Worm (Caenorhabditis elegans) whole organism, L4 larva: ENCODE data around the gene pho-12.

Source experiments
- D1046.2 ChIP-seq: fragments of 200-800 bp; sonication (Bioruptor generic); IDR thresholded peaks from 2 replicates; pipeline ENCODE4 v1.3.6; 2022; ENCODE audit warnings: missing genetic modification characterization, missing compliant biosample characterization
- F26F4.8 ChIP-seq: fragments of 200-800 bp; sonication (Bioruptor generic); conservative IDR thresholded peaks from 2 replicates; pipeline ENCODE4 v1.3.6; 2022; ENCODE audit warnings: missing genetic modification characterization, missing compliant biosample characterization
- F37D6.2 ChIP-seq: sonication (generic microtip); optimal IDR thresholded peaks from 2 replicates; lab custom pipeline; 2016; ENCODE audit warnings: mild to moderate bottlenecking, missing genetic modification characterization, missing compliant biosample characterization
- F44E2.7 ChIP-seq: fragments of 200-800 bp; sonication (Bioruptor generic); IDR thresholded peaks from 2 replicates; pipeline ENCODE4 v2.1.2; 2022; ENCODE audit warnings: missing genetic modification characterization, missing compliant biosample characterization
- R02D3.7 ChIP-seq: fragments of 150-350 bp; sonication (generic microtip); optimal IDR thresholded peaks from 3 replicates; lab custom pipeline; 2014; ENCODE audit warnings: missing biosample characterization, missing genetic modification characterization
- T20F7.1 ChIP-seq: fragments of 200-800 bp; sonication (Bioruptor generic); optimal IDR thresholded peaks from 2 replicates; lab custom pipeline; 2018; ENCODE audit warnings: mild to moderate bottlenecking, missing genetic modification characterization, missing compliant biosample characterization
- T26A8.4 ChIP-seq: fragments of 200-800 bp; sonication (Bioruptor generic); IDR thresholded peaks from 2 replicates; pipeline ENCODE4 v1.3.6; 2022; ENCODE audit warnings: missing genetic modification characterization, missing compliant biosample characterization
- Y48G9A.11 ChIP-seq: fragments of 200-800 bp; sonication (Bioruptor generic); IDR thresholded peaks from 2 replicates; pipeline ENCODE4 v1.3.6; 2022; ENCODE audit warnings: missing genetic modification reagents, missing genetic modification characterization, missing compliant biosample characterization
- Y75B8A.6 ChIP-seq: fragments of 200-800 bp; sonication (Bioruptor generic); IDR thresholded peaks from 2 replicates; pipeline ENCODE4 v1.3.6; 2022; ENCODE audit warnings: missing genetic modification reagents, missing genetic modification characterization, missing compliant biosample characterization
- ama-1 ChIP-seq: fragments of 150-350 bp; optimal IDR thresholded peaks from 2 replicates; lab custom pipeline; 2014; ENCODE audit warnings: inconsistent platforms, mixed read lengths
- arid-1 ChIP-seq: fragments of 200-800 bp; sonication (Bioruptor generic); conservative IDR thresholded peaks from 2 replicates; pipeline ENCODE4 v1.3.6; 2022; ENCODE audit warnings: missing genetic modification reagents, missing genetic modification characterization, missing compliant biosample characterization
- attf-4 ChIP-seq: sonication (generic microtip); optimal IDR thresholded peaks from 3 replicates; lab custom pipeline; 2017; ENCODE audit warnings: missing biosample characterization, missing genetic modification characterization
- ceh-20 ChIP-seq: fragments of 200-800 bp; sonication (Bioruptor generic); IDR thresholded peaks from 2 replicates; pipeline ENCODE4 v1.3.6; 2022; ENCODE audit warnings: missing genetic modification reagents, missing genetic modification characterization, missing compliant biosample characterization
- ceh-32 ChIP-seq: sonication (generic microtip); optimal IDR thresholded peaks from 2 replicates; lab custom pipeline; 2016; ENCODE audit warnings: mild to moderate bottlenecking, missing genetic modification characterization, missing compliant biosample characterization; ENCODE audit not compliant: poor library complexity
- ceh-44 ChIP-seq: fragments of 200-800 bp; sonication (Bioruptor generic); IDR thresholded peaks from 2 replicates; pipeline ENCODE4 v1.3.6; 2022; ENCODE audit warnings: missing genetic modification reagents, missing genetic modification characterization, missing compliant biosample characterization
- ces-1 ChIP-seq: fragments of 150-350 bp; sonication (generic microtip); optimal IDR thresholded peaks from 4 replicates; lab custom pipeline; 2014; ENCODE audit warnings: missing biosample characterization, missing genetic modification reagents, missing genetic modification characterization
- daf-8 ChIP-seq: fragments of 200-800 bp; sonication (Bioruptor generic); IDR thresholded peaks from 2 replicates; pipeline ENCODE4 v1.3.6; 2022; ENCODE audit warnings: missing genetic modification characterization, missing compliant biosample characterization
- egl-27 ChIP-seq: sonication (generic microtip); optimal IDR thresholded peaks from 3 replicates; lab custom pipeline; 2017; ENCODE audit warnings: missing biosample characterization, missing genetic modification reagents, missing genetic modification characterization
- egl-43 ChIP-seq: fragments of 200-800 bp; sonication (Bioruptor generic); IDR thresholded peaks from 2 replicates; pipeline ENCODE4 v1.3.6; 2022; ENCODE audit warnings: missing genetic modification reagents, missing genetic modification characterization, missing compliant biosample characterization
- fos-1 ChIP-seq: fragments of 150-350 bp; optimal IDR thresholded peaks from 2 replicates; lab custom pipeline; 2014; ENCODE audit warnings: missing biosample characterization, missing genetic modification characterization
- gei-8 ChIP-seq: fragments of 200-800 bp; sonication (Bioruptor generic); optimal IDR thresholded peaks from 2 replicates; lab custom pipeline; 2018; ENCODE audit warnings: mild to moderate bottlenecking, missing genetic modification characterization, missing compliant biosample characterization
- hif-1 ChIP-seq, 2 experiments: sonication (generic microtip); optimal IDR thresholded peaks; 2 replicates each; lab custom pipeline; 2016 to 2017; ENCODE audit warnings: missing compliant biosample characterization in 2 of 2, missing genetic modification characterization in 2 of 2, missing genetic modification reagents in 2 of 2, missing genotype in 2 of 2, mild to moderate bottlenecking in 1 of 2
- hlh-11 ChIP-seq: fragments of 200-800 bp; sonication (Bioruptor generic); optimal IDR thresholded peaks from 2 replicates; lab custom pipeline; 2018; ENCODE audit warnings: mild to moderate bottlenecking, missing genetic modification characterization, missing compliant biosample characterization
- jun-1 ChIP-seq: fragments of 150-350 bp; optimal IDR thresholded peaks from 2 replicates; lab custom pipeline; 2014; ENCODE audit warnings: missing biosample characterization, missing genetic modification reagents, missing genetic modification characterization
- lin-29 ChIP-seq: fragments of 200-800 bp; sonication (Bioruptor generic); IDR thresholded peaks from 2 replicates; pipeline ENCODE4 v1.3.6; 2022; ENCODE audit warnings: missing genetic modification reagents, missing genetic modification characterization, missing compliant biosample characterization
- lin-38 ChIP-seq: fragments of 200-800 bp; sonication (Bioruptor generic); IDR thresholded peaks from 2 replicates; pipeline ENCODE4 v1.3.6; 2022; ENCODE audit warnings: missing genetic modification reagents, missing genetic modification characterization, missing compliant biosample characterization
- mdt-29 ChIP-seq: fragments of 200-800 bp; sonication (Bioruptor generic); IDR thresholded peaks from 2 replicates; pipeline ENCODE4 v1.3.6; 2022; ENCODE audit warnings: missing genetic modification reagents, missing genetic modification characterization, missing compliant biosample characterization
- mep-1 ChIP-seq: fragments of 150-350 bp; sonication (generic microtip); optimal IDR thresholded peaks from 3 replicates; lab custom pipeline; 2014; ENCODE audit warnings: missing biosample characterization, missing genetic modification characterization
- mxl-2 ChIP-seq: fragments of 200-800 bp; sonication (Bioruptor generic); conservative IDR thresholded peaks from 2 replicates; pipeline ENCODE4 v1.3.6; 2022; ENCODE audit warnings: missing genetic modification reagents, missing genetic modification characterization, missing compliant biosample characterization
- nhr-102 ChIP-seq: sonication (generic microtip); optimal IDR thresholded peaks from 2 replicates; lab custom pipeline; 2016; ENCODE audit warnings: mild to moderate bottlenecking, missing genetic modification characterization, moderate library complexity, missing compliant biosample characterization
- nhr-237 ChIP-seq: sonication (generic microtip); optimal IDR thresholded peaks from 2 replicates; lab custom pipeline; 2017; ENCODE audit warnings: missing biosample characterization, missing genetic modification characterization
- nhr-41 ChIP-seq: fragments of 200-800 bp; sonication (Bioruptor generic); IDR thresholded peaks from 2 replicates; pipeline ENCODE4 v1.3.6; 2022; ENCODE audit warnings: missing genetic modification reagents, missing genetic modification characterization, missing compliant biosample characterization
- nhr-42 ChIP-seq: fragments of 200-800 bp; sonication (Bioruptor generic); IDR thresholded peaks from 2 replicates; pipeline ENCODE4 v1.3.6; 2022; ENCODE audit warnings: missing genetic modification characterization, missing compliant biosample characterization
- nhr-48 ChIP-seq: sonication (generic microtip); optimal IDR thresholded peaks from 2 replicates; lab custom pipeline; 2016; ENCODE audit warnings: mild to moderate bottlenecking, missing genetic modification characterization, missing compliant biosample characterization
- nhr-6 ChIP-seq: fragments of 150-350 bp; optimal IDR thresholded peaks from 2 replicates; lab custom pipeline; 2014; ENCODE audit warnings: missing biosample characterization, missing genetic modification characterization
- nhr-76 ChIP-seq: fragments of 150-350 bp; optimal IDR thresholded peaks from 2 replicates; lab custom pipeline; 2014; ENCODE audit warnings: missing biosample characterization, missing genetic modification characterization
- nhr-77 ChIP-seq: fragments of 150-350 bp; optimal IDR thresholded peaks from 2 replicates; lab custom pipeline; 2014; ENCODE audit warnings: missing biosample characterization, missing genetic modification characterization
- pha-4 ChIP-seq, 2 experiments: fragments of 150-350 bp in 1 of 2; fragments of 200-800 bp in 1 of 2; sonication (Bioruptor generic) in 1 of 2; IDR thresholded peaks in 1 of 2; optimal IDR thresholded peaks in 1 of 2; 2 replicates each; pipeline versions ENCODE4 v1.3.6 to Lab custom; 2014 to 2022; ENCODE audit warnings: missing genetic modification characterization in 2 of 2, missing genetic modification reagents in 2 of 2, missing biosample characterization in 1 of 2, missing compliant biosample characterization in 1 of 2
- php-3 ChIP-seq: fragments of 200-800 bp; sonication (Bioruptor generic); IDR thresholded peaks from 2 replicates; pipeline ENCODE4 v1.3.6; 2022; ENCODE audit warnings: missing genetic modification reagents, missing genetic modification characterization, missing compliant biosample characterization
- rbr-2 ChIP-seq: sonication (generic microtip); optimal IDR thresholded peaks from 2 replicates; lab custom pipeline; 2016; ENCODE audit warnings: missing genotype, missing genetic modification characterization, missing compliant biosample characterization
- saeg-2 ChIP-seq: fragments of 200-800 bp; sonication (Bioruptor generic); IDR thresholded peaks from 2 replicates; pipeline ENCODE4 v1.3.6; 2022; ENCODE audit warnings: missing genetic modification reagents, missing genetic modification characterization, missing compliant biosample characterization
- sdz-12 ChIP-seq: fragments of 200-800 bp; sonication (Bioruptor generic); optimal IDR thresholded peaks from 2 replicates; lab custom pipeline; 2018; ENCODE audit warnings: mild to moderate bottlenecking, missing genetic modification characterization, missing compliant biosample characterization
- spr-1 ChIP-seq: sonication (generic microtip); optimal IDR thresholded peaks from 2 replicates; lab custom pipeline; 2016; ENCODE audit warnings: mild to moderate bottlenecking, missing genetic modification characterization, missing compliant biosample characterization
- spr-3 ChIP-seq: fragments of 200-800 bp; sonication (Bioruptor generic); optimal IDR thresholded peaks from 2 replicates; lab custom pipeline; 2018; ENCODE audit warnings: mild to moderate bottlenecking, missing genetic modification characterization, missing compliant biosample characterization
- tag-97 ChIP-seq: fragments of 200-800 bp; sonication (Bioruptor generic); IDR thresholded peaks from 2 replicates; pipeline ENCODE4 v1.3.6; 2022; ENCODE audit warnings: missing genetic modification characterization, missing compliant biosample characterization
- tra-1 ChIP-seq: fragments of 200-800 bp; sonication (Bioruptor generic); IDR thresholded peaks from 2 replicates; pipeline ENCODE4 v1.3.6; 2022; ENCODE audit warnings: missing genetic modification reagents, missing genetic modification characterization, missing compliant biosample characterization
- unc-130 ChIP-seq: sonication (generic microtip); optimal IDR thresholded peaks from 2 replicates; lab custom pipeline; 2016; ENCODE audit warnings: missing genetic modification reagents, missing genetic modification characterization, missing compliant biosample characterization
- unc-39 ChIP-seq: sonication (generic microtip); optimal IDR thresholded peaks from 2 replicates; lab custom pipeline; 2017; ENCODE audit warnings: missing biosample characterization, missing genetic modification characterization
- vab-7 ChIP-seq: fragments of 200-800 bp; sonication (Bioruptor generic); IDR thresholded peaks from 2 replicates; pipeline ENCODE4 v1.3.6; 2022; ENCODE audit warnings: missing genetic modification reagents, missing genetic modification characterization, missing compliant biosample characterization
- zip-11 ChIP-seq: fragments of 200-800 bp; sonication (Bioruptor generic); IDR thresholded peaks from 2 replicates; pipeline ENCODE4 v1.3.6; 2022; ENCODE audit warnings: missing genetic modification characterization, missing compliant biosample characterization
- zip-2 ChIP-seq: fragments of 150-350 bp; optimal IDR thresholded peaks from 2 replicates; lab custom pipeline; 2014; ENCODE audit warnings: missing biosample characterization, missing genetic modification characterization

Gene pho-12

ce11 chrII:5105020-5105419, 44.4 kb upstream of the pho-12 start (continued):
- peak; percentile 76 for TF ChIP-seq ceh-44 (GFP tag; lab: Robert Waterston, UW)
- peak; percentile 29 for TF ChIP-seq ces-1 (GFP tag; lab: Kevin White, UChicago)
- no peak for TF ChIP-seq tag-97 (GFP tag; lab: Robert Waterston, UW)
- peak; percentile 86 for TF ChIP-seq spr-1
- peak; percentile 88 for TF ChIP-seq D1046.2 (GFP tag; lab: Robert Waterston, UW)
- TF ChIP-seq lin-29, result peak; percentile 65
- peak; percentile 96 for TF ChIP-seq nhr-41
- TF ChIP-seq vab-7 (GFP tag; lab: Robert Waterston, UW), result peak; percentile 91
- TF ChIP-seq ceh-32, result no peak
- peak; percentile 86 for TF ChIP-seq Y75B8A.6 (GFP tag; lab: Robert Waterston, UW)
- no peak; the same call in none of the 2 replicates for TF ChIP-seq lin-38 (GFP tag; lab: Robert Waterston, UW)
- peak; percentile 80 for TF ChIP-seq nhr-48
- peak; percentile 77 for TF ChIP-seq sdz-12 (GFP tag; lab: Kevin White, UChicago)
- no peak for TF ChIP-seq jun-1 (tag; lab: Kevin White, UChicago)
- TF ChIP-seq hif-1 (tag; optimal IDR thresholded peaks at IDR 0.05; lab: Kevin White, UChicago), result peak in 1 of 2 experiments; percentile 25
- peak; percentile 82 for TF ChIP-seq nhr-102 (tag; lab: Kevin White, UChicago)
- TF ChIP-seq nhr-42 (GFP tag; lab: Robert Waterston, UW), result peak; percentile 83
- TF ChIP-seq pha-4 (GFP tag; IDR thresholded peaks at IDR 0.05; lab: Robert Waterston, UW), result no peak; the same call in 1 of the 2 replicates
- TF ChIP-seq pha-4 (tag; optimal IDR thresholded peaks at IDR 0.05; lab: Kevin White, UChicago), result no peak
- no peak; the same call in 1 of the 2 replicates for TF ChIP-seq T26A8.4
- TF ChIP-seq mdt-29 (GFP tag; lab: Robert Waterston, UW), result peak; percentile 59
- no peak for TF ChIP-seq daf-8 (GFP tag; lab: Robert Waterston, UW)
- TF ChIP-seq rbr-2 (tag; lab: Kevin White, UChicago), result peak; percentile 71
- no peak for TF ChIP-seq nhr-77
- TF ChIP-seq F26F4.8 (GFP tag; lab: Robert Waterston, UW), result peak; percentile 92
- TF ChIP-seq Y48G9A.11, result peak; percentile 76
- peak; percentile 81; the same call in 1 of the 2 replicates for TF ChIP-seq ceh-20 (GFP tag; lab: Robert Waterston, UW)
- TF ChIP-seq saeg-2 (GFP tag; lab: Robert Waterston, UW), result 0 out of 2 replicates have a peak, but pooled peaks have one; percentile 59
- peak; percentile 75 for TF ChIP-seq F44E2.7 (GFP tag; lab: Robert Waterston, UW)
- no peak for TF ChIP-seq nhr-237 (tag; lab: Kevin White, UChicago)
- peak; percentile 4 for TF ChIP-seq R02D3.7 (tag; lab: Kevin White, UChicago)
- TF ChIP-seq egl-43 (GFP tag; lab: Robert Waterston, UW), result no peak
- TF ChIP-seq arid-1 (GFP tag; lab: Robert Waterston, UW), result peak; percentile 90
- no peak for TF ChIP-seq egl-27 (tag; lab: Kevin White, UChicago)
- no peak for TF ChIP-seq ama-1
- TF ChIP-seq unc-130 (GFP tag; lab: Kevin White, UChicago), result peak; percentile 80
- TF ChIP-seq fos-1, result no peak
- no peak for TF ChIP-seq T20F7.1 (GFP tag; lab: Kevin White, UChicago)
- peak; percentile 58; the same call in 1 of the 2 replicates for TF ChIP-seq php-3 (GFP tag; lab: Robert Waterston, UW)
- TF ChIP-seq mep-1 (tag; lab: Kevin White, UChicago), result peak; percentile 72
- no peak for TF ChIP-seq attf-4 (tag; lab: Kevin White, UChicago)
- peak; percentile 60 for TF ChIP-seq zip-2
- TF ChIP-seq zip-11 (GFP tag; lab: Robert Waterston, UW), result peak; percentile 73; the same call in 1 of the 2 replicates
- peak; percentile 22 for TF ChIP-seq F37D6.2
- TF ChIP-seq hlh-11 (tag; lab: Kevin White, UChicago), result no peak
- TF ChIP-seq gei-8, result peak; percentile 88
- TF ChIP-seq mxl-2, result peak; percentile 67; the same call in 1 of the 2 replicates
- TF ChIP-seq nhr-76 (tag; lab: Kevin White, UChicago), result no peak
- TF ChIP-seq tra-1 (GFP tag; lab: Robert Waterston, UW), result peak; percentile 87
- TF ChIP-seq unc-39 (tag; lab: Kevin White, UChicago), result no peak
- TF ChIP-seq spr-3 (GFP tag; lab: Kevin White, UChicago), result peak; percentile 75
- TF ChIP-seq nhr-6 (tag; lab: Kevin White, UChicago), result peak; percentile 62
